Worm (Caenorhabditis elegans): Measurements from ENCODE around the gene srb-16.

- TF ChIP-seq hlh-13 (GFP tag; optimal IDR thresholded peaks at IDR 0.05) (no peak), ttx-3 (tag; optimal IDR thresholded peaks at IDR 0.05) (no peak), tbx-2 (tag; optimal IDR thresholded peaks at IDR 0.05) (no peak), ceh-48 (tag; optimal IDR thresholded peaks at IDR 0.05) (no peak), hlh-30 (tag; optimal IDR thresholded peaks at IDR 0.05; ENCODE audit: insufficient read depth) (no peak)
Observed at ce11 chrII:5130081-5130480, 20.6 kb downstream of the srb-16 start, which contains the start of gene lgc-56.

Data from whole organism, late embryonic.